Worm (Caenorhabditis elegans) whole organism, late embryonic: ENCODE measurements around the gene mep-1.

ENCODE experiments used
- C08G9.2 ChIP-seq: sonication (generic microtip); optimal IDR thresholded peaks from 2 replicates; lab custom pipeline; 2016; ENCODE audit warnings: mild to moderate bottlenecking, missing genetic modification characterization, moderate library complexity, missing compliant biosample characterization
- C38D4.7 ChIP-seq: fragments of 200-800 bp; sonication (Bioruptor generic); optimal IDR thresholded peaks from 2 replicates; lab custom pipeline; 2018; ENCODE audit warnings: mild to moderate bottlenecking, missing genetic modification characterization, moderate library complexity, missing compliant biosample characterization
- F13H6.1 ChIP-seq: sonication (generic microtip); optimal IDR thresholded peaks from 2 replicates; lab custom pipeline; 2016; ENCODE audit warnings: missing genetic modification characterization, missing compliant biosample characterization
- K02D7.2 ChIP-seq: sonication (generic microtip); optimal IDR thresholded peaks from 2 replicates; lab custom pipeline; 2017; ENCODE audit warnings: mild to moderate bottlenecking, missing genetic modification characterization, missing compliant biosample characterization
- T23F11.4 ChIP-seq: fragments of 200-800 bp; sonication (Bioruptor generic); optimal IDR thresholded peaks from 2 replicates; lab custom pipeline; 2018; ENCODE audit warnings: mild to moderate bottlenecking, missing genetic modification characterization, missing compliant biosample characterization
- Y22D7AL.16 ChIP-seq: sonication (generic microtip); optimal IDR thresholded peaks from 2 replicates; lab custom pipeline; 2016; ENCODE audit warnings: missing genetic modification characterization, missing compliant biosample characterization
- ama-1 ChIP-seq: fragments of 150-350 bp; optimal IDR thresholded peaks from 2 replicates; lab custom pipeline; 2014
- ceh-14 ChIP-seq: sonication (generic microtip); optimal IDR thresholded peaks from 2 replicates; lab custom pipeline; 2016; ENCODE audit warnings: missing genotype, missing genetic modification characterization, missing compliant biosample characterization
- ceh-18 ChIP-seq: sonication (generic microtip); optimal IDR thresholded peaks from 2 replicates; lab custom pipeline; 2016; ENCODE audit warnings: missing genetic modification characterization, missing compliant biosample characterization
- ceh-19 ChIP-seq: fragments of 200-800 bp; sonication (Bioruptor generic); optimal IDR thresholded peaks from 2 replicates; lab custom pipeline; 2018; ENCODE audit warnings: mild to moderate bottlenecking, missing genetic modification characterization, missing compliant biosample characterization
- ceh-24 ChIP-seq: sonication (generic microtip); optimal IDR thresholded peaks from 2 replicates; lab custom pipeline; 2016; ENCODE audit warnings: mild to moderate bottlenecking, missing genetic modification characterization, missing compliant biosample characterization
- ceh-30 ChIP-seq: fragments of 150-350 bp; optimal IDR thresholded peaks from 2 replicates; lab custom pipeline; 2014; ENCODE audit warnings: missing biosample characterization, missing genetic modification characterization
- ceh-34 ChIP-seq: sonication (generic microtip); optimal IDR thresholded peaks from 2 replicates; lab custom pipeline; 2016; ENCODE audit warnings: mild to moderate bottlenecking, missing genetic modification characterization, missing compliant biosample characterization
- ceh-45 ChIP-seq: fragments of 200-800 bp; sonication (Bioruptor generic); IDR thresholded peaks from 2 replicates; pipeline ENCODE4 v1.3.6; 2022; ENCODE audit warnings: missing genetic modification reagents, missing genetic modification characterization, missing compliant biosample characterization
- ceh-48 ChIP-seq: sonication (generic microtip); optimal IDR thresholded peaks from 2 replicates; lab custom pipeline; 2016; ENCODE audit warnings: missing genetic modification characterization, inconsistent platforms, missing compliant biosample characterization
- ceh-6 ChIP-seq: fragments of 200-800 bp; sonication (Bioruptor generic); optimal IDR thresholded peaks from 2 replicates; lab custom pipeline; 2018; ENCODE audit warnings: mild to moderate bottlenecking, missing genetic modification characterization, missing compliant biosample characterization
- ceh-9 ChIP-seq: sonication (generic microtip); optimal IDR thresholded peaks from 2 replicates; lab custom pipeline; 2016; ENCODE audit warnings: mild to moderate bottlenecking, missing genetic modification characterization, inconsistent platforms, missing compliant biosample characterization
- che-1 ChIP-seq: sonication (generic microtip); optimal IDR thresholded peaks from 2 replicates; lab custom pipeline; 2016; ENCODE audit warnings: mild to moderate bottlenecking, missing genetic modification characterization, missing compliant biosample characterization
- dve-1 ChIP-seq: sonication (generic microtip); optimal IDR thresholded peaks from 2 replicates; lab custom pipeline; 2017; ENCODE audit warnings: antibody characterized with exemption, mild to moderate bottlenecking, missing genetic modification characterization, missing compliant biosample characterization
- elt-2 ChIP-seq: sonication (generic microtip); optimal IDR thresholded peaks from 2 replicates; lab custom pipeline; 2016; ENCODE audit warnings: missing genetic modification reagents, missing genetic modification characterization, missing compliant biosample characterization
- elt-4 ChIP-seq: sonication (generic microtip); optimal IDR thresholded peaks from 2 replicates; lab custom pipeline; 2016; ENCODE audit warnings: missing genetic modification characterization, missing compliant biosample characterization
- ets-4 ChIP-seq: sonication (generic microtip); optimal IDR thresholded peaks from 2 replicates; lab custom pipeline; 2016; ENCODE audit warnings: missing genetic modification characterization, missing compliant biosample characterization
- eyg-1 ChIP-seq: sonication (generic microtip); optimal IDR thresholded peaks from 2 replicates; lab custom pipeline; 2016; ENCODE audit warnings: missing genotype, missing genetic modification characterization, missing compliant biosample characterization
- fkh-10 ChIP-seq: fragments of 150-350 bp; optimal IDR thresholded peaks from 2 replicates; lab custom pipeline; 2014; ENCODE audit warnings: missing biosample characterization, missing genetic modification reagents, missing genetic modification characterization
- fkh-6 ChIP-seq: sonication (generic microtip); optimal IDR thresholded peaks from 2 replicates; lab custom pipeline; 2016; ENCODE audit warnings: missing genetic modification characterization, missing compliant biosample characterization
- gmeb-2 ChIP-seq: sonication (generic microtip); optimal IDR thresholded peaks from 2 replicates; lab custom pipeline; 2016; ENCODE audit warnings: missing genetic modification characterization, inconsistent platforms, missing compliant biosample characterization
- hlh-15 ChIP-seq: sonication (generic microtip); optimal IDR thresholded peaks from 2 replicates; lab custom pipeline; 2016; ENCODE audit warnings: missing genetic modification characterization, missing compliant biosample characterization
- hlh-30 ChIP-seq: sonication (generic microtip); optimal IDR thresholded peaks from 2 replicates; lab custom pipeline; 2017; ENCODE audit warnings: antibody characterized with exemption, missing genetic modification characterization, missing compliant biosample characterization; ENCODE audit not compliant: insufficient read depth
- hlh-6 ChIP-seq: sonication (generic microtip); optimal IDR thresholded peaks from 2 replicates; lab custom pipeline; 2016; ENCODE audit warnings: missing genotype, missing genetic modification characterization, missing compliant biosample characterization
- lim-6 ChIP-seq: sonication (generic microtip); optimal IDR thresholded peaks from 2 replicates; lab custom pipeline; 2016; ENCODE audit warnings: missing genetic modification characterization, missing compliant biosample characterization
- madf-2 ChIP-seq: sonication (generic microtip); optimal IDR thresholded peaks from 2 replicates; lab custom pipeline; 2017; ENCODE audit warnings: missing genetic modification characterization, missing compliant biosample characterization
- nfya-1 ChIP-seq: sonication (generic microtip); optimal IDR thresholded peaks from 2 replicates; lab custom pipeline; 2017; ENCODE audit warnings: missing genetic modification characterization, mild to moderate bottlenecking, missing compliant biosample characterization, antibody characterized with exemption, moderate library complexity
- nhr-11 ChIP-seq: fragments of 150-350 bp; optimal IDR thresholded peaks from 2 replicates; lab custom pipeline; 2014; ENCODE audit warnings: missing biosample characterization, missing genetic modification characterization
- nhr-232 ChIP-seq: sonication (generic microtip); optimal IDR thresholded peaks from 2 replicates; lab custom pipeline; 2016; ENCODE audit warnings: missing genetic modification characterization, missing compliant biosample characterization
- odd-2 ChIP-seq: sonication (generic microtip); optimal IDR thresholded peaks from 2 replicates; lab custom pipeline; 2017; ENCODE audit warnings: antibody characterized with exemption, mild to moderate bottlenecking, missing genetic modification characterization, missing compliant biosample characterization
- pag-3 ChIP-seq: sonication (generic microtip); optimal IDR thresholded peaks from 2 replicates; lab custom pipeline; 2016; ENCODE audit warnings: missing compliant biosample characterization, missing genetic modification characterization, borderline replicate concordance
- pat-9 ChIP-seq: fragments of 200-800 bp; sonication (Bioruptor generic); optimal IDR thresholded peaks from 2 replicates; lab custom pipeline; 2018; ENCODE audit warnings: mild to moderate bottlenecking, missing genetic modification characterization, moderate library complexity, missing compliant biosample characterization
- pax-1 ChIP-seq: fragments of 150-350 bp; optimal IDR thresholded peaks from 2 replicates; lab custom pipeline; 2014; ENCODE audit warnings: missing biosample characterization, missing genetic modification characterization
- pha-2 ChIP-seq: sonication (generic microtip); optimal IDR thresholded peaks from 2 replicates; lab custom pipeline; 2017; ENCODE audit warnings: mild to moderate bottlenecking, missing genetic modification characterization, missing compliant biosample characterization
- pha-4 ChIP-seq: fragments of 150-350 bp; optimal IDR thresholded peaks from 2 replicates; lab custom pipeline; 2018; ENCODE audit warnings: missing biosample characterization, missing genetic modification reagents, missing genetic modification characterization
- pros-1 ChIP-seq: fragments of 150-350 bp; optimal IDR thresholded peaks from 2 replicates; lab custom pipeline; 2014; ENCODE audit warnings: missing biosample characterization, missing genetic modification reagents, missing genetic modification characterization
- ref-2 ChIP-seq: sonication (generic microtip); optimal IDR thresholded peaks from 2 replicates; lab custom pipeline; 2016; ENCODE audit warnings: missing genetic modification characterization, missing compliant biosample characterization
- sox-2 ChIP-seq: fragments of 200-800 bp; sonication (Bioruptor generic); IDR thresholded peaks from 2 replicates; pipeline ENCODE4 v1.3.6; 2022; ENCODE audit warnings: missing genetic modification reagents, missing genetic modification characterization, missing compliant biosample characterization
- sox-4 ChIP-seq: sonication (generic microtip); optimal IDR thresholded peaks from 2 replicates; lab custom pipeline; 2017; ENCODE audit warnings: mild to moderate bottlenecking, missing genetic modification characterization, inconsistent platforms, missing compliant biosample characterization
- syd-9 ChIP-seq: sonication (generic microtip); optimal IDR thresholded peaks from 2 replicates; lab custom pipeline; 2016; ENCODE audit warnings: mild to moderate bottlenecking, missing genetic modification characterization, moderate library complexity, missing compliant biosample characterization
- tbx-2 ChIP-seq: sonication (generic microtip); optimal IDR thresholded peaks from 2 replicates; lab custom pipeline; 2016; ENCODE audit warnings: missing genetic modification characterization, missing compliant biosample characterization
- tbx-7 ChIP-seq: sonication (generic microtip); optimal IDR thresholded peaks from 2 replicates; lab custom pipeline; 2016; ENCODE audit warnings: missing genotype, missing genetic modification characterization, missing compliant biosample characterization
- unc-3 ChIP-seq, 2 experiments: fragments of 200-800 bp in 1 of 2; sonication (Bioruptor generic) in 1 of 2; sonication (generic microtip) in 1 of 2; conservative IDR thresholded peaks in 1 of 2; optimal IDR thresholded peaks in 1 of 2; 2 replicates each; pipeline versions ENCODE4 v1.3.6 to Lab custom; 2016 to 2022; ENCODE audit warnings: missing compliant biosample characterization in 2 of 2, missing genetic modification characterization in 2 of 2, missing genetic modification reagents in 1 of 2
- unc-42 ChIP-seq: sonication (generic microtip); optimal IDR thresholded peaks from 2 replicates; lab custom pipeline; 2016; ENCODE audit warnings: missing genotype, missing genetic modification characterization, missing compliant biosample characterization
- unc-55 ChIP-seq: sonication (generic microtip); optimal IDR thresholded peaks from 2 replicates; lab custom pipeline; 2017; ENCODE audit warnings: missing biosample characterization, missing genetic modification reagents, missing genetic modification characterization
- unc-86 ChIP-seq: sonication (generic microtip); optimal IDR thresholded peaks from 2 replicates; lab custom pipeline; 2016; ENCODE audit warnings: missing genetic modification characterization, missing compliant biosample characterization
- zip-5 ChIP-seq: sonication (generic microtip); optimal IDR thresholded peaks from 2 replicates; lab custom pipeline; 2016; ENCODE audit warnings: missing genetic modification characterization, missing compliant biosample characterization
- ztf-16 ChIP-seq: sonication (generic microtip); optimal IDR thresholded peaks from 2 replicates; lab custom pipeline; 2017; ENCODE audit warnings: missing genetic modification characterization, missing compliant biosample characterization

mep-1 gene

ce11 chrIV:11524241-11524692 lies at the start of gene mep-1:
Gene mep-1 (plus strand): TSS chrIV:11524642.
- peak; percentile 52 for TF ChIP-seq nfya-1 (tag; lab: Kevin White, UChicago)
- no peak for TF ChIP-seq ceh-19 (GFP tag; lab: Kevin White, UChicago)
- no peak for TF ChIP-seq ets-4 (tag; lab: Kevin White, UChicago)
- no peak for TF ChIP-seq ama-1
- TF ChIP-seq syd-9 (tag; lab: Kevin White, UChicago): no peak
- no peak for TF ChIP-seq fkh-10
- TF ChIP-seq unc-3 (GFP tag; conservative IDR thresholded peaks at IDR 0.05; lab: Robert Waterston, UW): no peak
- no peak for TF ChIP-seq unc-3 (tag; optimal IDR thresholded peaks at IDR 0.05; lab: Kevin White, UChicago)
- TF ChIP-seq hlh-30: peak; percentile 31
- TF ChIP-seq C08G9.2 (tag; lab: Kevin White, UChicago): peak; percentile 17
- no peak for TF ChIP-seq sox-2 (GFP tag; lab: Robert Waterston, UW)
- no peak for TF ChIP-seq elt-4 (tag; lab: Kevin White, UChicago)
- TF ChIP-seq hlh-6: no peak
- no peak for TF ChIP-seq ceh-14
- TF ChIP-seq ref-2 (tag; lab: Kevin White, UChicago): peak; percentile 9
- TF ChIP-seq ceh-9: no peak
- no peak for TF ChIP-seq zip-5 (tag; lab: Kevin White, UChicago)
- TF ChIP-seq K02D7.2 (tag; lab: Kevin White, UChicago): no peak
- TF ChIP-seq nhr-11 (tag; lab: Kevin White, UChicago): no peak
- no peak for TF ChIP-seq sox-4 (tag; lab: Kevin White, UChicago)
- TF ChIP-seq dve-1: no peak
- TF ChIP-seq pha-2: no peak
- TF ChIP-seq elt-2 (tag; lab: Kevin White, UChicago): no peak
- no peak for TF ChIP-seq T23F11.4 (GFP tag; lab: Kevin White, UChicago)
- TF ChIP-seq tbx-2 (tag; lab: Kevin White, UChicago): peak; percentile 69
- TF ChIP-seq eyg-1: peak; percentile 61
- no peak for TF ChIP-seq Y22D7AL.16 (tag; lab: Kevin White, UChicago)
- peak; percentile 2 for TF ChIP-seq ztf-16
- TF ChIP-seq madf-2: peak; percentile 72
- no peak for TF ChIP-seq lim-6 (tag; lab: Kevin White, UChicago)
- TF ChIP-seq ceh-6 (GFP tag; lab: Kevin White, UChicago): peak; percentile 5
- TF ChIP-seq C38D4.7 (GFP tag; lab: Kevin White, UChicago): no peak
- no peak for TF ChIP-seq ceh-30 (tag; lab: Kevin White, UChicago)
- TF ChIP-seq pha-4 (tag; lab: Kevin White, UChicago): no peak
- no peak for TF ChIP-seq fkh-6 (tag; lab: Kevin White, UChicago)
- TF ChIP-seq unc-55: peak; percentile 5
- TF ChIP-seq pros-1 (tag; lab: Kevin White, UChicago): no peak
- TF ChIP-seq unc-86 (tag; lab: Kevin White, UChicago): no peak
- no peak for TF ChIP-seq hlh-15 (tag; lab: Kevin White, UChicago)
- TF ChIP-seq ceh-18 (tag; lab: Kevin White, UChicago): peak; percentile 43
- TF ChIP-seq nhr-232 (tag; lab: Kevin White, UChicago): no peak
- TF ChIP-seq gmeb-2 (tag; lab: Kevin White, UChicago): no peak
- no peak for TF ChIP-seq ceh-48 (tag; lab: Kevin White, UChicago)
- TF ChIP-seq F13H6.1 (tag; lab: Kevin White, UChicago): no peak
- no peak for TF ChIP-seq pag-3
- TF ChIP-seq unc-42 (tag; lab: Kevin White, UChicago): peak; percentile 43
- TF ChIP-seq tbx-7 (tag; lab: Kevin White, UChicago): no peak
- TF ChIP-seq pat-9 (tag; lab: Kevin White, UChicago): no peak
- TF ChIP-seq odd-2 (tag; lab: Kevin White, UChicago): no peak
- TF ChIP-seq ceh-34: peak; percentile 62
- no peak for TF ChIP-seq ceh-45
- TF ChIP-seq ceh-24: no peak
- TF ChIP-seq pax-1: no peak
- no peak for TF ChIP-seq che-1 (tag; lab: Kevin White, UChicago)
